Fruit fly (Drosophila melanogaster) whole organism, embryonic: ENCODE data around the gene aru.

ENCODE experiments used
- ATbp ChIP-seq: fragments of 200-800 bp; sonication (Bioruptor generic); optimal IDR thresholded peaks from 2 replicates; lab custom pipeline; 2017; ENCODE audit warnings: missing biosample characterization, mild to moderate bottlenecking, missing genetic modification characterization, missing genetic modification reagents
- Atf6 ChIP-seq: fragments of 200-800 bp; sonication (Bioruptor generic); IDR thresholded peaks from 2 replicates; pipeline ENCODE4 v1.3.6; 2022; ENCODE audit warnings: missing biosample characterization, missing genetic modification characterization
- BtbVII ChIP-seq: fragments of 200-800 bp; sonication (Bioruptor generic); optimal IDR thresholded peaks from 3 replicates; lab custom pipeline; 2017; ENCODE audit warnings: missing biosample characterization, mild to moderate bottlenecking, missing genetic modification characterization
- CG10209 ChIP-seq: fragments of 200-800 bp; sonication (Bioruptor generic); optimal IDR thresholded peaks from 3 replicates; lab custom pipeline; 2017; ENCODE audit warnings: missing biosample characterization, mild to moderate bottlenecking, missing genetic modification characterization, missing genetic modification reagents
- CG10321 ChIP-seq: fragments of 200-800 bp; sonication (Bioruptor generic); IDR thresholded peaks from 2 replicates; pipeline ENCODE4 v1.3.6; 2022; ENCODE audit warnings: missing biosample characterization, missing genetic modification characterization
- CG10431 ChIP-seq: fragments of 200-800 bp; sonication (Bioruptor generic); optimal IDR thresholded peaks from 3 replicates; lab custom pipeline; 2018; ENCODE audit warnings: missing biosample characterization, mild to moderate bottlenecking, missing genetic modification characterization
- CG10462 ChIP-seq: fragments of 200-800 bp; sonication (Bioruptor generic); optimal IDR thresholded peaks from 2 replicates; lab custom pipeline; 2016; ENCODE audit warnings: missing biosample characterization, missing genetic modification characterization
- CG10543 ChIP-seq: fragments of 200-800 bp; sonication (Bioruptor generic); optimal IDR thresholded peaks from 3 replicates; lab custom pipeline; 2017; ENCODE audit warnings: missing biosample characterization, mild to moderate bottlenecking, missing genetic modification characterization, moderate library complexity
- CG11456 ChIP-seq: fragments of 200-800 bp; sonication (Bioruptor generic); IDR thresholded peaks from 3 replicates; pipeline ENCODE4 v1.3.6; 2022; ENCODE audit warnings: missing biosample characterization, missing genetic modification characterization
- CG1233 ChIP-seq: fragments of 200-800 bp; sonication (Bioruptor generic); optimal IDR thresholded peaks from 4 replicates; lab custom pipeline; 2018; ENCODE audit warnings: missing biosample characterization, mild to moderate bottlenecking, missing genetic modification characterization
- CG13775 ChIP-seq: fragments of 200-800 bp; sonication (Bioruptor generic); optimal IDR thresholded peaks from 3 replicates; lab custom pipeline; 2017; ENCODE audit warnings: missing biosample characterization, mild to moderate bottlenecking, missing genetic modification characterization
- CG14014 ChIP-seq: fragments of 200-800 bp; sonication (Bioruptor generic); IDR thresholded peaks from 2 replicates; pipeline ENCODE4 v1.3.6; 2022; ENCODE audit warnings: missing biosample characterization, missing genetic modification characterization
- CG14860 ChIP-seq: fragments of 200-800 bp; sonication (Bioruptor generic); IDR thresholded peaks from 3 replicates; pipeline ENCODE4 v1.3.6; 2022; ENCODE audit warnings: missing biosample characterization, missing genetic modification characterization; ENCODE audit not compliant: partially characterized antibody
- CG15479 ChIP-seq: fragments of 200-800 bp; sonication (Bioruptor generic); optimal IDR thresholded peaks from 3 replicates; lab custom pipeline; 2019; ENCODE audit warnings: missing biosample characterization, mild to moderate bottlenecking, missing genetic modification characterization, moderate library complexity
- CG15514 ChIP-seq: fragments of 200-800 bp; sonication (Bioruptor generic); optimal IDR thresholded peaks from 3 replicates; lab custom pipeline; 2017; ENCODE audit warnings: missing biosample characterization, missing genetic modification characterization, mild to moderate bottlenecking, moderate library complexity, missing genetic modification reagents
- CG15696 ChIP-seq: fragments of 200-800 bp; sonication (Bioruptor generic); optimal IDR thresholded peaks from 2 replicates; lab custom pipeline; 2019; ENCODE audit warnings: missing biosample characterization, mild to moderate bottlenecking, missing genetic modification characterization, moderate library complexity
- CG17612 ChIP-seq: fragments of 200-800 bp; sonication (Bioruptor generic); IDR thresholded peaks from 2 replicates; pipeline ENCODE4 v1.3.6; 2022; ENCODE audit warnings: missing biosample characterization, missing genetic modification characterization
- CG18599 ChIP-seq: fragments of 200-800 bp; sonication (Bioruptor generic); optimal IDR thresholded peaks from 3 replicates; lab custom pipeline; 2017; ENCODE audit warnings: missing biosample characterization, missing genetic modification characterization, mild to moderate bottlenecking, moderate library complexity, missing genetic modification reagents
- CG4404 ChIP-seq: fragments of 200-800 bp; sonication (Bioruptor generic); IDR thresholded peaks from 2 replicates; pipeline ENCODE4 v1.3.6; 2022; ENCODE audit warnings: missing biosample characterization, missing genetic modification characterization
- CG4730 ChIP-seq: fragments of 200-800 bp; sonication (Bioruptor generic); IDR thresholded peaks from 2 replicates; pipeline ENCODE4 v1.3.6; 2022; ENCODE audit warnings: missing biosample characterization, missing genetic modification characterization
- CG6254 ChIP-seq: fragments of 200-800 bp; sonication (Bioruptor generic); optimal IDR thresholded peaks from 3 replicates; lab custom pipeline; 2017; ENCODE audit warnings: mild to moderate bottlenecking, missing biosample characterization, missing genetic modification reagents, missing genetic modification characterization
- CG6813 ChIP-seq: fragments of 200-800 bp; sonication (Bioruptor generic); optimal IDR thresholded peaks from 2 replicates; lab custom pipeline; 2017; ENCODE audit warnings: missing biosample characterization, missing genetic modification characterization, mild to moderate bottlenecking, moderate library complexity, missing genetic modification reagents
- CG8290 ChIP-seq, 3 experiments: fragments of 200-800 bp; sonication (Bioruptor generic); optimal IDR thresholded peaks; 2 replicates each; lab custom pipeline; 2016 to 2019; ENCODE audit warnings: missing biosample characterization in 3 of 3, missing genetic modification characterization in 3 of 3, mild to moderate bottlenecking in 2 of 3, moderate library complexity in 1 of 3
- CG9727 ChIP-seq: fragments of 200-800 bp; sonication (Bioruptor generic); optimal IDR thresholded peaks from 3 replicates; lab custom pipeline; 2017; ENCODE audit warnings: missing biosample characterization, mild to moderate bottlenecking, missing genetic modification characterization
- Dll ChIP-seq: fragments of 200-800 bp; sonication (Bioruptor generic); IDR thresholded peaks from 4 replicates; pipeline ENCODE4 v1.3.6; 2022; ENCODE audit warnings: missing biosample characterization, missing genetic modification characterization; ENCODE audit not compliant: partially characterized antibody
- Fer1 ChIP-seq: fragments of 200-800 bp; sonication (Bioruptor generic); optimal IDR thresholded peaks from 2 replicates; lab custom pipeline; 2017; ENCODE audit warnings: missing biosample characterization, mild to moderate bottlenecking, missing genetic modification characterization
- Hmr ChIP-seq: fragments of 200-800 bp; sonication (Bioruptor generic); optimal IDR thresholded peaks from 3 replicates; lab custom pipeline; 2017; ENCODE audit warnings: mild to moderate bottlenecking, missing biosample characterization, missing genetic modification reagents, missing genetic modification characterization
- Ssrp ChIP-seq: fragments of 200-800 bp; sonication (Bioruptor generic); optimal IDR thresholded peaks from 2 replicates; lab custom pipeline; 2018; ENCODE audit warnings: missing biosample characterization, mild to moderate bottlenecking, missing genetic modification characterization, moderate library complexity
- Trl ChIP-seq, 3 experiments: fragments of >200 bp in 2 of 3; fragments of 200-800 bp in 1 of 3; sonication (Bioruptor generic) in 1 of 3; optimal IDR thresholded peaks; 2 replicates in 1 of 3; 3 replicates in 2 of 3; lab custom pipeline; 2016 to 2017; ENCODE audit warnings: missing biosample characterization in 1 of 3, missing genetic modification characterization in 1 of 3
- ato ChIP-seq: fragments of 200-800 bp; sonication (Bioruptor generic); IDR thresholded peaks from 2 replicates; pipeline ENCODE4 v1.3.6; 2022; ENCODE audit warnings: missing biosample characterization, missing genetic modification characterization; ENCODE audit not compliant: partially characterized antibody
- chn ChIP-seq: fragments of 200-800 bp; sonication (Bioruptor generic); optimal IDR thresholded peaks from 2 replicates; lab custom pipeline; 2016; ENCODE audit warnings: missing biosample characterization, missing genetic modification characterization
- gfzf ChIP-seq: fragments of 200-800 bp; sonication (Bioruptor generic); optimal IDR thresholded peaks from 2 replicates; lab custom pipeline; 2016; ENCODE audit warnings: missing biosample characterization, mild to moderate bottlenecking, missing genetic modification characterization, moderate library complexity
- gro ChIP-seq: fragments of 200-800 bp; sonication (Bioruptor generic); optimal IDR thresholded peaks from 2 replicates; lab custom pipeline; 2016; ENCODE audit warnings: missing biosample characterization, missing genetic modification characterization
- hkb ChIP-seq, 2 experiments: fragments of 200-800 bp in 1 of 2; fragments of >200 bp in 1 of 2; sonication (Bioruptor generic) in 1 of 2; IDR thresholded peaks in 1 of 2; optimal IDR thresholded peaks in 1 of 2; 2 replicates each; pipeline versions ENCODE4 v1.3.6 to Lab custom; 2017 to 2022; ENCODE audit warnings: missing biosample characterization in 1 of 2, missing genetic modification characterization in 1 of 2
- inv ChIP-seq: fragments of 200-800 bp; sonication (Bioruptor generic); IDR thresholded peaks from 2 replicates; pipeline ENCODE4 v1.3.6; 2022; ENCODE audit warnings: missing biosample characterization, missing genetic modification characterization; ENCODE audit not compliant: partially characterized antibody
- kni ChIP-seq: fragments of 200-800 bp; sonication (Bioruptor generic); optimal IDR thresholded peaks from 3 replicates; lab custom pipeline; 2017; ENCODE audit warnings: mild to moderate bottlenecking, missing biosample characterization, missing genetic modification reagents, missing genetic modification characterization
- lmd ChIP-seq: fragments of 200-800 bp; sonication (Bioruptor generic); IDR thresholded peaks from 2 replicates; pipeline ENCODE4 v1.3.6; 2022; ENCODE audit warnings: missing biosample characterization, missing genetic modification characterization
- nerfin-2 ChIP-seq: fragments of 200-800 bp; sonication (Bioruptor generic); IDR thresholded peaks from 2 replicates; pipeline ENCODE4 v1.3.6; 2022; ENCODE audit warnings: missing biosample characterization, missing genetic modification characterization; ENCODE audit not compliant: partially characterized antibody
- odd ChIP-seq: fragments of 200-800 bp; sonication (Bioruptor generic); optimal IDR thresholded peaks from 2 replicates; lab custom pipeline; 2017; ENCODE audit warnings: missing biosample characterization, mild to moderate bottlenecking, missing genetic modification characterization
- onecut ChIP-seq: fragments of 200-800 bp; sonication (Bioruptor generic); IDR thresholded peaks from 2 replicates; pipeline ENCODE4 v1.3.6; 2022; ENCODE audit warnings: missing biosample characterization, missing genetic modification characterization
- otp ChIP-seq: fragments of 200-800 bp; sonication (Bioruptor generic); IDR thresholded peaks from 3 replicates; pipeline ENCODE4, ENCODE4 v1.3.6; 2022; ENCODE audit warnings: missing biosample characterization, missing genetic modification characterization
- schlank ChIP-seq: fragments of 200-800 bp; sonication (Bioruptor generic); optimal IDR thresholded peaks from 2 replicates; lab custom pipeline; 2018; ENCODE audit warnings: missing biosample characterization, mild to moderate bottlenecking, missing genetic modification characterization
- sim ChIP-seq: fragments of 200-800 bp; sonication (Bioruptor generic); IDR thresholded peaks from 2 replicates; pipeline ENCODE4 v1.3.6; 2022; ENCODE audit warnings: missing biosample characterization, missing genetic modification characterization
- stc ChIP-seq: fragments of 200-800 bp; sonication (Bioruptor generic); IDR thresholded peaks from 2 replicates; pipeline ENCODE4 v1.3.6; 2022; ENCODE audit warnings: missing biosample characterization, missing genetic modification characterization
- wek ChIP-seq: fragments of 200-800 bp; sonication (Bioruptor generic); optimal IDR thresholded peaks from 3 replicates; lab custom pipeline; 2018; ENCODE audit warnings: missing biosample characterization, mild to moderate bottlenecking, missing genetic modification characterization, moderate library complexity
- zen2 ChIP-seq: fragments of 200-800 bp; sonication (Bioruptor generic); IDR thresholded peaks from 3 replicates; pipeline ENCODE4 v1.3.6; 2022; ENCODE audit warnings: missing biosample characterization, missing genetic modification characterization; ENCODE audit not compliant: partially characterized antibody
- zfh1 ChIP-seq: fragments of 200-800 bp; sonication (Bioruptor generic); IDR thresholded peaks from 3 replicates; pipeline ENCODE4 v1.3.6; 2022; ENCODE audit warnings: missing biosample characterization, missing genetic modification characterization

The aru gene

DNA sequence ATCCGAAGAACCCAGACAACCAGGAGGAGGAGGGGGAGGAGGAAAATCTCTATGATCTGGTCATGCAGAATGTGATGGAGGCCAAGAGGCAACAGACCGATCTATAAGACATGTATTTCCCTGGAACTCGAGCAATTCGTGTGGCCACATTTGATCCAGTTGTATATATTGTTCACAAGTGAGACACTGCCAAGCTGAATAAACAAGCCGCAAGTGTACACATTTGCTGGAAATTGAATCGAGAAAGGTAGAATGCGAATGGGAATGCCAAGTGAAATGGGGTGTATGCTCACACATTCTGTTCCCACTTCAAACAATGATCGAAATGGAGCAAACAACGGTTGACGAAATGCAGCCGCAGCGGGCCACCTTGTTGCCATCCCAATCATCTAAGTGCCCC lies 12.2 kb downstream of the aru start (continued):
- TF ChIP-seq CG10209 = peak; percentile 14
- no peak for TF ChIP-seq zen2
- TF ChIP-seq wek = peak; percentile 25
- TF ChIP-seq CG15514 (GFP tag; lab: Kevin White, UChicago) = peak; percentile 52
- TF ChIP-seq CG18599 (GFP tag; lab: Kevin White, UChicago) = peak; percentile 77
- TF ChIP-seq CG14014 (GFP tag; lab: Robert Waterston, UW) = 0 out of 2 replicates have a peak, but pooled peaks have one; percentile 19
- TF ChIP-seq lmd (GFP tag; lab: Robert Waterston, UW) = no peak
- TF ChIP-seq CG15479 (GFP tag; lab: Kevin White, UChicago) = no peak
- TF ChIP-seq ato (GFP tag; lab: Robert Waterston, UW) = no peak
- TF ChIP-seq zfh1 = peak; percentile 37; the same call in 1 of the 3 replicates
- no peak for TF ChIP-seq CG8290 (GFP tag; optimal IDR thresholded peaks at IDR 0.05; lab: Kevin White, UChicago)
- TF ChIP-seq CG8290 (tag; optimal IDR thresholded peaks at IDR 0.05; lab: Kevin White, UChicago) = peak in 1 of 2 experiments; percentile 68
- no peak for TF ChIP-seq odd (GFP tag; lab: Kevin White, UChicago)
- no peak for TF ChIP-seq CG4730 (GFP tag; lab: Robert Waterston, UW)
- no peak for TF ChIP-seq gro (GFP tag; lab: Kevin White, UChicago)
- peak; percentile 21 for TF ChIP-seq CG6254
- peak; percentile 77 for TF ChIP-seq ATbp (GFP tag; lab: Kevin White, UChicago)
- no peak; the same call in 1 of the 2 replicates for TF ChIP-seq Atf6 (GFP tag; lab: Robert Waterston, UW)
- TF ChIP-seq kni (GFP tag; lab: Kevin White, UChicago) = peak; percentile 50
- TF ChIP-seq CG10543 = peak; percentile 40
- TF ChIP-seq CG15696 (tag; lab: Kevin White, UChicago) = peak; percentile 39
- TF ChIP-seq CG6813 (GFP tag; lab: Kevin White, UChicago) = peak; percentile 62
- no peak for TF ChIP-seq Dll
- no peak for TF ChIP-seq nerfin-2 (GFP tag; lab: Robert Waterston, UW)
- TF ChIP-seq chn (GFP tag; lab: Kevin White, UChicago) = no peak
- no peak for TF ChIP-seq CG9727 (GFP tag; lab: Kevin White, UChicago)
- no peak for TF ChIP-seq hkb (optimal IDR thresholded peaks at IDR 0.05; lab: Kevin White, UChicago)
- peak; percentile 64; the same call in 1 of the 2 replicates for TF ChIP-seq hkb (GFP tag; IDR thresholded peaks at IDR 0.05; lab: Robert Waterston, UW)
- no peak for TF ChIP-seq inv (GFP tag; lab: Robert Waterston, UW)
- TF ChIP-seq onecut = 0 out of 2 replicates have a peak, but pooled peaks have one; percentile 32
- no peak for TF ChIP-seq CG10462 (GFP tag; lab: Kevin White, UChicago)
- no peak for TF ChIP-seq Ssrp (tag; lab: Kevin White, UChicago)
- no peak for TF ChIP-seq gfzf
- TF ChIP-seq CG17612 (GFP tag; lab: Robert Waterston, UW) = no peak
- no peak for TF ChIP-seq CG4404
- TF ChIP-seq Hmr = peak; percentile 14
- 0 out of 2 replicates have a peak, but pooled peaks have one; percentile 15 for TF ChIP-seq CG10321 (GFP tag; lab: Robert Waterston, UW)
- peak; percentile 54 for TF ChIP-seq schlank (tag; lab: Kevin White, UChicago)
- TF ChIP-seq CG14860 (GFP tag; lab: Robert Waterston, UW) = no peak
- TF ChIP-seq otp (GFP tag; lab: Robert Waterston, UW) = 0 out of 3 replicates have a peak, but pooled peaks have one; percentile 50
- no peak for TF ChIP-seq CG10431 (GFP tag; lab: Kevin White, UChicago)
- no peak for TF ChIP-seq CG13775 (GFP tag; lab: Kevin White, UChicago)
- TF ChIP-seq stc (GFP tag; lab: Robert Waterston, UW) = peak; percentile 28; the same call in 1 of the 2 replicates
- peak; percentile 46 for TF ChIP-seq Fer1 (GFP tag; lab: Kevin White, UChicago)
- TF ChIP-seq sim = 0 out of 2 replicates have a peak, but pooled peaks have one; percentile 24
- TF ChIP-seq CG1233 (GFP tag; lab: Kevin White, UChicago) = peak; percentile 36
- 0 out of 3 replicates have a peak, but pooled peaks have one; percentile 3 for TF ChIP-seq CG11456
- peak; percentile 15 for TF ChIP-seq BtbVII
- TF ChIP-seq Trl (optimal IDR thresholded peaks at IDR 0.05; lab: Kevin White, UChicago) = no peak
- TF ChIP-seq Trl (GFP tag; optimal IDR thresholded peaks at IDR 0.05; lab: Kevin White, UChicago) = peak; percentile 6
